Fruit fly (Drosophila melanogaster) whole organism, prepupa: Measurements from ENCODE around the gene Cyp313a3.

Experiments
- Blimp-1 ChIP-seq: fragments of 200-800 bp; sonication (Bioruptor generic); optimal IDR thresholded peaks from 3 replicates; lab custom pipeline; 2017; ENCODE audit warnings: missing biosample characterization, missing genetic modification characterization, mild to moderate bottlenecking, moderate library complexity, missing genetic modification reagents
- CG11294 ChIP-seq: fragments of 200-800 bp; sonication (Bioruptor generic); IDR thresholded peaks from 2 replicates; pipeline ENCODE4 v1.3.6; 2022; ENCODE audit warnings: missing biosample characterization, missing genetic modification characterization
- CG1621 ChIP-seq: fragments of 200-800 bp; sonication (Bioruptor generic); optimal IDR thresholded peaks from 3 replicates; lab custom pipeline; 2018; ENCODE audit warnings: missing biosample characterization, mild to moderate bottlenecking, missing genetic modification characterization
- CG31627 ChIP-seq: fragments of 200-800 bp; sonication (Bioruptor generic); optimal IDR thresholded peaks from 3 replicates; lab custom pipeline; 2016; ENCODE audit warnings: missing biosample characterization, missing genetic modification characterization
- CG32006 ChIP-seq: fragments of 200-800 bp; sonication (Bioruptor generic); optimal IDR thresholded peaks from 3 replicates; lab custom pipeline; 2017; ENCODE audit warnings: missing biosample characterization, mild to moderate bottlenecking, missing genetic modification characterization
- CG34406 ChIP-seq: fragments of 200-800 bp; sonication (Bioruptor generic); optimal IDR thresholded peaks from 3 replicates; lab custom pipeline; 2016; ENCODE audit warnings: missing biosample characterization, missing genetic modification characterization
- CG8632 ChIP-seq: fragments of 200-800 bp; sonication (Bioruptor generic); optimal IDR thresholded peaks from 3 replicates; lab custom pipeline; 2016; ENCODE audit warnings: missing biosample characterization, missing genetic modification characterization
- Hr38 ChIP-seq: sonication (Bioruptor generic); optimal IDR thresholded peaks from 2 replicates; lab custom pipeline; 2016; ENCODE audit warnings: missing biosample characterization, missing genetic modification characterization
- Sox102F ChIP-seq: fragments of 200-800 bp; sonication (Bioruptor generic); optimal IDR thresholded peaks from 2 replicates; lab custom pipeline; 2016; ENCODE audit warnings: missing biosample characterization, mild to moderate bottlenecking, missing genetic modification characterization
- acj6 ChIP-seq: fragments of 200-800 bp; sonication (Bioruptor generic); optimal IDR thresholded peaks from 3 replicates; lab custom pipeline; 2016; ENCODE audit warnings: missing biosample characterization, missing genetic modification characterization
- svp ChIP-seq: fragments of 200-800 bp; sonication (Bioruptor generic); peaks from one replicate; lab custom pipeline; 2016; ENCODE audit warnings: missing biosample characterization, missing genetic modification characterization

- TF ChIP-seq Sox102F (GFP tag; lab: Kevin White, UChicago) (no peak), svp (GFP tag; lab: Kevin White, UChicago) (peak; percentile 99), CG31627 (GFP tag; lab: Kevin White, UChicago) (no peak), Blimp-1 (GFP tag; lab: Kevin White, UChicago) (no peak), CG11294 (GFP tag; lab: Robert Waterston, UW) (no peak), CG8632 (GFP tag; lab: Kevin White, UChicago) (no peak), CG1621 (tag; lab: Kevin White, UChicago) (no peak), Hr38 (GFP tag; lab: Kevin White, UChicago) (no peak), CG34406 (no peak), acj6 (GFP tag; lab: Kevin White, UChicago) (no peak), CG32006 (no peak)
These were observed 5.5 kb upstream of the Cyp313a3 start for dm6 chr3R:12244468-12245060.
